Worm (Caenorhabditis elegans) whole organism, dauer: ENCODE results near the gene best-9.

Source experiments
- unc-62 ChIP-seq: sonication (generic microtip); optimal IDR thresholded peaks from 2 replicates; lab custom pipeline; 2017; ENCODE audit warnings: missing biosample characterization, missing genetic modification reagents, missing genetic modification characterization

The best-9 gene

DNA sequence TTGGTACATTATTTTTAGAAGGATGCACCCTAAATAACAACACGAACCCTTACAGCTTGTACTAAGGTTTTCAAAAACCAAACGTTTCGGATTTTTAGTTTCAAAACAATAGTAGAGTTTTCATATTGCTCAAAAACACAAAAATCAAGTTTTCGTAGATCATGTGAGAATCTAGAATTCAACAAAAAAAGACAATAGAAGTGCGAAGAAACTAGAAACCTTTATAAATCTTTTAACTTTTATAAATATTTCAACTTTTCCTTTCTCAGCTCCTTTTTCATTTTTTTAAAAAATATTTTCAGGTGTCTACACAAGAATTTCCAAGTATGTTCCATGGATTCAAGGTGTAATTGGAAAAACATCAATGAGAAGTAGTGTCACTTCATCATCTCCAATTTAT lies at the start of gene best-9:
Gene best-9, plus strand, starts transcription at position 301 of the 400 bp plus-strand sequence.
- TF ChIP-seq unc-62 (GFP tag; lab: Kevin White, UChicago), result no peak

DNA sequence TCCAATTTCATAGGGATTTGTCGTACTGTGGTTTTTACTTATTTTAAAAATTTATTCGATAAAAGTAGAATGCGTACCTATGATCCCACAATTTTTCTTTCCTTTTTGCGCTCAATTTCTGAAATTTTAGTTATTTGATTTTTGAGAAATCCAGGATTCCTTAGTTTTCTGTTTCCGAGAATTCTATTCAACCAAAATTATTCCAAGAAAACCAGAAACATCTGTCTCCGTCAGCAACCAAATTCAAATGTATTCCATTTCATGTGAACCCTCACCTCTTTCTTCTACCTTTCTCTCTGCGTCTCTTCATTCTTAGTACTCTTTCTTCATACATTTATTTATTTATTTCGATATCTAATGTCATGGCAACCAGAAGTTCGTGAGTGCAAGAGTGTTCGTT lies 48.8 kb upstream of the best-9 start:
- no peak for TF ChIP-seq unc-62 (GFP tag; lab: Kevin White, UChicago)

DNA sequence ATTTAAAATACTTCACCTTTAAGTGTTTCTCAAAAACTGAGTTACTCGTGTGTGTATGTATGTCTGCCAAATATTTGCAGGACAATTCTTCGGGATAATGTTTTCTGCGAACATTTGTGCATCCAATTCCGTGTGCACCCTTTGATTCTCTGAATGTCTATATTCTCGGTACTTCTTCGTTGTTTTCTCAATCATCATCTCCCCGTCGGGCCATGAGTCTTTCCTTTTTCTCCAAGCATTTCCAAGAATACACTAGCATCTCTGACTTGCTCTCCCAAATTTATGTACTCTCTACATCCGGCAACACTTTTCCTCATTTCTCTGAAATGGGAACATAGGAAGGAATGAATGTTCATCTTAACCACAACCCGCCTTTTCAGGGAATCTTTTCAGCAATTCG lies 45.8 kb upstream of the best-9 start:
- TF ChIP-seq unc-62 (GFP tag; lab: Kevin White, UChicago), result no peak

DNA sequence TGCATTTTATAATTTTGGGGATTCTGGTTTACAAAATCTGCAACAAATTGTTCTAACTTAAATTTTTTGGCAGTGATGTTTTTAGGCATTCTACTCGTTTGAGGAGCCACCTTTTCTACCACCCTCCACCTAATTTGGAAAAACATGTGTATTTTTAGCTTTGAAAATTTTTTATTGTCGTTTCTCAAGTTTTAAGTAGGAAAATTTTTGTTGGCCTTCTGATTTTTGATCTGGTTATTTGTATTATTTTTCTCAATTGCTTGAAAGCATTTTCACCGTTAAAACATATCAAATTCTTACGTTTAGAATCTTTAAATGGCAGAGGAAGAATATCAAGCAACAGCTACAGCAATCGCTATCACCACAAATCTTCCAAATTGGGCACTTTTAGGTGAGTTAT lies 42.7 kb upstream of the best-9 start, which contains the start of gene C01G5.7:
Gene C01G5.7, plus strand, starts transcription at position 301 of the 400 bp plus-strand sequence.
- TF ChIP-seq unc-62 (GFP tag; lab: Kevin White, UChicago), result no peak

DNA sequence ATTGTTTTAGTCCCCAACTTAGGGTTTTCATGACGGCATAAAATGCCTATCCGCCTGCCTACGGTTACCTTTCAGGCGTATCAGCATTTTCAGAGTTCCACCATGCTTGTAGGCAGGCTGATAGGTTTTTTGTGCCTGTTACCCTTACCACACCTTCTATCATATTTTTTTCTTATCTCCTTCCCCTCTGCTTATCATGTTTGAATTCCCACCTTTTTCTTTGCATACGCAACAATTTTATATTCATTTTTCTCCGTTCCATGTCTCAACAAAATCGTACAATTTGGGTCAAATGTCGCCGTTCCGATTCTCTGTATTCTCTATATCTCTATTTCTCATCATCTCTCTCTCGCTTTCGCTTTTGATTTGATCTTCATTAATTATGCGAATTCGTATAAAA lies 40.9 kb upstream of the best-9 start, which contains the start of gene C01G5.9:
Gene C01G5.9, plus strand, starts transcription at position 301 of the 400 bp plus-strand sequence.
- no peak for TF ChIP-seq unc-62 (GFP tag; lab: Kevin White, UChicago)

DNA sequence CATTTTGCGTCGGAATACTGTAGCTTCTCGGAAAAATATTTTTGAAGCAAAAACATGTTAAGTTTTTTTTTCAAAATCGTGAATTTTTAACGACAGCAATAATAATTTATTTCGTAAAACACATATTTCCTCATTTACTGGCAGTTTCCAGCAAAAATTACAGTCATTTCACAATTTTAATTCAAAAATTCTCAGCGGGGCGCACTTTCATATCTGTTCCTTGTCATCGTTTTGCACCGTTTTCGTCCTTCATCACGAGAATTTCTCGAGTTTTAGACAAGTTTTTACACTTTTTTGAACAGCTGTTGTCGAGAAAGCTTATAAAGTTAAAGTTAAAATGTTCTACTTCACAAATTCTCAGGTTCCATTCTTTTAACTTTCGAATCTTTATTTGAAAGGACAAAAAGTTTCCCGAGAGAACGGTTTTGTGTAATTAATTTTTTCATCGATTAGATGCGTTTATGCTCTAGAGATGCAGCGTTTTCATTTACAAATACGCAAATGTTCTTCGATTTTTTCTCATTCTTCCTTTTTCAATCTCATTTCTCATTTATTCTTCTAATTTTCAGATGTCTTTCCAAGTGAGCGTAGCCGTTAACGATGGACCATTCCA lies 38.1 kb upstream of the best-9 start, which contains the start of gene ddi-1:
Gene ddi-1, plus strand, starts transcription at position 563 of the 613 bp plus-strand sequence.
- no peak for TF ChIP-seq unc-62 (GFP tag; lab: Kevin White, UChicago)

DNA sequence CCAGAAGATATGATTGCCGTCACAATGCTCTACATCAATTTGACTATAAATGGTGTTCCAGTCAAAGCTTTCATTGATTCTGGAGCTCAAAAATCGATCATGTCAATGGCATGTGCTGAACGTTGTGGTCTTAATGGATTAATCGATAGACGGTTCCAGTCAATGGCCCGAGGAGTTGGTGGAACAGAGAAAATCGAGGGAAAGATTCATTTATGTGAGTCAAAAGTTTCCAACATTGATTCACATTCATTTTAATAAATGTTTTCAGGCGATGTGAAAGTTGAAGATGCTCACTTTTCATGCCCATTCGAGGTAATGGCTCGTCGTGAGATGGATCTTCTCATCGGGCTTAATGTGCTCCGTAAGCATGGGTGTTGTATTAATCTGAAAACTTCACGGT lies 36.8 kb upstream of the best-9 start:
- TF ChIP-seq unc-62 (GFP tag; lab: Kevin White, UChicago), result no peak

DNA sequence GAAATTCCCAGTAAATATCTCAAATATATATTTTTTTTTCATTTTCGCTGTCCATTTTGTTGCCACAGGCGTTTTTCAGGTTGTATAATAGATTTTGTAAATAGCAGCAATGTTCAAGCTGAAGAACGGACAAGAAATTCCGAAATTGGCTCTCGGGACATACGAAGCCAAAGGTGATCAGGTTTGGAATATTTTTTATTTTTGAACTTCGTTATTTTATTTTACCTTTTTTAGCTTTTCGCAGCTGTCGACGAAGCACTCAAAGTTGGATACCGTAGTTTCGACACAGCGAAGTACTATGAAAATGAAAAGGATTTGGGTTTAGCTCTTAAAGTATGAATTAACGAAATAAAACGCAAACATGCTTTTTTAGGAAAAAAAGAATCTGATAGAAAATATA lies 36.0 kb upstream of the best-9 start, which contains the start of gene C01G5.5:
Gene C01G5.5, plus strand, starts transcription at position 80 of the 400 bp plus-strand sequence.
- TF ChIP-seq unc-62 (GFP tag; lab: Kevin White, UChicago), result no peak

DNA sequence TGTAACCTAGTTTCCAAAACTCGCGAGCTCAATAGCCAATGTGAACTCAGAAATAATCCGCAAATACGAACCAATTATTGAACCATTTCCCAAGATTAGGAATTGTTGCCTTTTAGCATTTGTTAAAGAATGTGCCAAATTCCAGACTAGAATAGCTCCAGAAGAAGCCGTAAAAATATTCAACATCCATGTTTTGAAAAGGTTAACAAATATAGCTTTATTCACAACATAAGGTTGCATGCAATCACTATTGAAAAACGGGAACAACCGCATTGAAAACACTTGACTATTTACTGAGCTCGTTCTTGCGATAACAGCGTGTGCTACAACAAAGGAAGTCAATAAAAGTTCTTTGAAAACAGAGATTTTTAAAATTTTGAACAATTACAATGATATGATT lies 34.0 kb upstream of the best-9 start:
- TF ChIP-seq unc-62 (GFP tag; lab: Kevin White, UChicago), result no peak

DNA sequence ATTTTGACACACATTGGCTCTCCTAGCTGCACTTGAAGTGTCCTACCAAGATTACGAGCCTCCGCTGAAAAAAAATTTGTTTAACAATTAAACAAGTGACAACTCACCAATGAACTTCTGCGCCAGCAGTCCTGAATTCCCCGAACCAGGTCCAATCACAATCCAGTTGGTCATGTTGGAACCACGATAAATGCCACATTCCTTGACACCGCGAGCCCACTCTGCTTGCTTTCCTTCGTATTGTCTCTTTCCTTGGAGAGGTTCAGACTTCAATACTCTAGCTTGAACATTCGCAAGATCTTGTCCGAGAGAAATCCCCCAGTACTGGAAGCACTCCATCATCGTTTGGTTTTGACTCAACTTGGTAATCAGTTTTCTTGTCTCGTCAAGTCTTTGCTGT lies 32.3 kb upstream of the best-9 start:
- no peak for TF ChIP-seq unc-62 (GFP tag; lab: Kevin White, UChicago)

DNA sequence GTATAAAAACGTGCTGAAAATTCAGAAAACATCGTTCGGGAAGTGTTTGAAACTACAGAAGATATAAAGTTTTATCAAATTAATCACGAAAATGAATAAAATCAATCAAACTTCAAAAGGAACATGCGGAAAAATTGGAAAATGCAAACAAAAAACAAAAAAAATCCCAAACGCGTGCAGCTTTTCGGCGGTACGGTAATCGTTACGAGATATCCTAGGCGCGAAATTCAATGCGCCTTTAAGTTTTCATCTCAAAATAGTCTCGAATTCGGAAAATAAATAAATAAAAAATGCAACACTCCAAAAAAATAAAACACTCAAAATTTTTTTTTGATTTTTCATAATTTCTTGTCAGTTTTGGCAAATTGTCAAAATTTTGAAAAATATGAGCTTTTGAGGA lies 30.7 kb upstream of the best-9 start:
- no peak for TF ChIP-seq unc-62 (GFP tag; lab: Kevin White, UChicago)

DNA sequence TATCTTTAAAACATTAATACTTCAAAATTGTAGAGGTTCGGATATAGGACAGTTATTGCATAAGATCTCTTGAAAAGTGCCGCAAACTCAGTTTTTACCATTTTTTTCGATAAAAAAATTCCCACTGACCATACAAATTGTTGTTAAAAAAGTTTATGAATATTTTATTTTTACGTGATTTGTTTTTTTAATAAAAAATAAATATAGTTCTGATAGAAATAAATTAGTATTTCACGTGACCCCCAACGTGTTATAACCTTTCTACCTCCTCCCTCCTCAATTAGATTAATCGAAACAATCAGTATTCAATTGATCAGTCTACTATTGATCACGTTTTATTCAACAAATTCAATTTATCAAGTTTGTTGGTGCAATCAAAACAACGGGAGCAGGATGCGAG lies 29.1 kb upstream of the best-9 start, which contains the start of gene C01G5.4:
Gene C01G5.4, plus strand, starts transcription at position 301 of the 400 bp plus-strand sequence.
- TF ChIP-seq unc-62 (GFP tag; lab: Kevin White, UChicago), result no peak

DNA sequence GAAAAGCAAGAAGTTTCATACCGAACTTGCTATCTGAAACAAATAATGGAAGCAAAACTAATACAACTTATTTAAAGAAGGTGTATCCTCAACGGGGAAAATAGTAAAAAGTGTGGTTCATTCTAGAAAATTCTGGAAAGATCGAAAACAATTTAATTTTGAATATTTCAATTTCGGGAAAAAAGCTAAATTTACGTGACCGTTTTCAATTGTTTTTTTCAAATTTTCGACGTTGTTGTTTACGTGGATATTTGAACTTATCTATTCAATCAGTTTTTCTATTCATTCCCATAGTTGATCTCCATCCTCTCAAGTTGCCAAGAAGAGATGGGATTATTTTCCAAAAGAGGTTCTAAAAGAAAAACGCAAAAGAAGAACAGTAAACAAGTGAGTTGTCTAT lies 24.6 kb upstream of the best-9 start, which contains the start of gene C01G5.3:
Gene C01G5.3, plus strand, starts transcription at position 301 of the 400 bp plus-strand sequence.
- no peak for TF ChIP-seq unc-62 (GFP tag; lab: Kevin White, UChicago)

DNA sequence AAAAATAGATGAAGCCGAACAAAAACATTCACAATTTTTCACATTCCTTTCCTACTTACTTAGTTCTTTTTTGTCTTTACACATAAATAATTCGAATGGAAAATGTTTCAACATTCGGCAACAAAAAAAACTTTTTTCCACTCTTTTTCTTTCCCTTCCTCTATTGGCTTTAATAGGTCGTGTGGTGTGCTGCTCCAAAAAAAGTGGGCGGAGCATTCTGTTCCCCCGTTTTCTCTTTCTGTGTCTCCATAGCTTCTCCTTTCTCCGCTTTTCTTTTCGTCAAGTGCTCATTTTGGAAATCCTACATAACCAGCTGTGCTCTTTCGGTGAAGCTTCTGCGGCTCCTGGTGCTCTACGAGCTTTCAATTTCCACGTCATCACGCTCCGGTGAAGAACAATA lies 19.1 kb upstream of the best-9 start, which contains the start of gene C01G5.25:
Gene C01G5.25, plus strand, starts transcription at position 250 of the 400 bp plus-strand sequence.
- no peak for TF ChIP-seq unc-62 (GFP tag; lab: Kevin White, UChicago)

DNA sequence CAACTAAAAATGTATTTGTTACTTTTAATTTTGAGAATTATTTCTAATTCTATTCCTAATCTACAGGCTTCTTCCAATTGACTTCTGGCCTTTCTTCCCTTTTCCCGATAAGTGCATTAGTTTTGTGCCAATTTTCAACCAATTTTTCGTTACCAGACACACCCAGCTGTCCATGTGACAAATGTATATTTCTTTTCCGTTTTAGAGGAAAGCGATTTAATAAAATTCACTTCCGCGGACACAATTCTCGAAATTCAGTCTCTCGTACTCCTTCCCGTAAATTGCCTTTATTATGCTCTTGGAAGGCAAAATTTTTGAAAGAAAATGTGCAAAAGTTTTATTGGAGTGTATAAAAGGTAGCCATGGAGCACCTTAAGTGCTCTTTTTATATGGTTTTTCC lies 17.6 kb upstream of the best-9 start:
- TF ChIP-seq unc-62 (GFP tag; lab: Kevin White, UChicago), result no peak

DNA sequence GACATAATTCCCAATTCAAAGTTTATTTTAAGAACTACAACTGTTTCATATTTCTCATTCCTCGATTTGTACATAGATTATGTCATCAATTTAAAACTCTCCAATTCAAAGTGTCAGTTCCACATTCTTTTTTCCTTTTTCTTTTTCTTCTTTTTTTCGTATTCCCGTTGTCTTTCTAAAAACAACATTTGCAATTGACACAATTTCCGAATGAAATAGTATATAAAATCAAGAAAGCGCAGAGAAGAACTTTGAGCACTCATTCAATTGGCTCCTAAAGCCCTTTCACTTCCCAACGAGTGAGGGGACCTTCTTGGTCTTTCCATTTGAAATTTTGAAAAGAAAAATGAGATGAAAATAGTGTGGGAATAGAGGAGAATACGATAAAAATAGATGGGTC lies 13.1 kb upstream of the best-9 start:
- no peak for TF ChIP-seq unc-62 (GFP tag; lab: Kevin White, UChicago)

DNA sequence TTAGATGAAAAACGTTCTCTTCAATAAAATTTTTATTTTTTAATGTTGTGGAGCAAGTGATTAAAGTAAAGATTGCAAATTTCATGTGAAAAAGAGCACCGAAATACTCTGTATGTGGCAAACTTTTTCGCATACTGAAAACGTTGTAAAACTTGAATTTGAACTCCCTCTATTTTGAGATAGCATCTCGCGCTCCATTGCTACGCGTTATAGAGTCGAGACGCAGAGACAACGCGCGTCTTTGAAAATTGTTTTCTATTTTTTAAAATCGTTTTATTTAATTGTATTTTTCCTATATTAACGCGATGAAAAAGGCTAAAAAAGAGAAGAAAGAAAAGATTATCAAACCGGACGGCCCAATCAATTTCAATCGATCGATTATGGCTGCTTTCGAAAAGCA lies 11.9 kb upstream of the best-9 start, which contains the start of gene fan-1:
Gene fan-1, plus strand, starts transcription at position 78 of the 400 bp plus-strand sequence.
- TF ChIP-seq unc-62 (GFP tag; lab: Kevin White, UChicago), result no peak
